Worm (Caenorhabditis elegans): Measurements from ENCODE around the gene nhr-281.

Gene nhr-281

ce11 chrX:14146740-14147140 is 33.5 kb upstream of the nhr-281 start (continued):
- TF ChIP-seq jun-1 (tag; optimal IDR thresholded peaks at IDR 0.05) (no peak), dve-1 (tag; optimal IDR thresholded peaks at IDR 0.05; ENCODE audit: insufficient read depth) (peak; percentile 91)

ce11 chrX:14145634-14146033 is 32.4 kb upstream of the nhr-281 start:
- no peak for TF ChIP-seq snpc-4 (tag; optimal IDR thresholded peaks at IDR 0.05)
- no peak for TF ChIP-seq nhr-10 (tag; optimal IDR thresholded peaks at IDR 0.05)
- TF ChIP-seq unc-39 (tag; optimal IDR thresholded peaks at IDR 0.05): no peak
- TF ChIP-seq T20F7.1 (GFP tag; optimal IDR thresholded peaks at IDR 0.05): no peak
- TF ChIP-seq dve-1 (tag; optimal IDR thresholded peaks at IDR 0.05; ENCODE audit: insufficient read depth): peak; percentile 74
- TF ChIP-seq daf-8 (GFP tag; IDR thresholded peaks at IDR 0.05): no peak
- TF ChIP-seq dmd-6 (GFP tag; IDR thresholded peaks at IDR 0.05): 0 out of 2 replicates have a peak, but pooled peaks have one; percentile 17
- no peak for TF ChIP-seq tag-97 (GFP tag; IDR thresholded peaks at IDR 0.05)
- no peak for TF ChIP-seq F44E2.7 (GFP tag; IDR thresholded peaks at IDR 0.05)
- TF ChIP-seq lim-7 (GFP tag; IDR thresholded peaks at IDR 0.05): no peak
- TF ChIP-seq nhr-28 (tag; optimal IDR thresholded peaks at IDR 0.05): peak; percentile 38
- peak; percentile 43 for TF ChIP-seq nhr-77 (tag; optimal IDR thresholded peaks at IDR 0.05)
- TF ChIP-seq spr-1 (tag; optimal IDR thresholded peaks at IDR 0.05): no peak
- no peak for TF ChIP-seq pqm-1 (tag; optimal IDR thresholded peaks at IDR 0.05)
- TF ChIP-seq ceh-20 (GFP tag; IDR thresholded peaks at IDR 0.05): no peak
- TF ChIP-seq php-3 (GFP tag; IDR thresholded peaks at IDR 0.05): no peak
- no peak for TF ChIP-seq ceh-28 (tag; optimal IDR thresholded peaks at IDR 0.05)
- TF ChIP-seq unc-62 (GFP tag; optimal IDR thresholded peaks at IDR 0.05 in 1 of 2): peak in 1 of 2 experiments; percentile 65
- no peak for TF ChIP-seq unc-62 (tag; optimal IDR thresholded peaks at IDR 0.05)
- TF ChIP-seq zfp-3 (GFP tag; conservative IDR thresholded peaks at IDR 0.05): no peak
- TF ChIP-seq hlh-11 (tag; optimal IDR thresholded peaks at IDR 0.05): peak; percentile 2
- TF ChIP-seq saeg-2 (GFP tag; IDR thresholded peaks at IDR 0.05): no peak
- TF ChIP-seq mdl-1 (tag; optimal IDR thresholded peaks at IDR 0.05): peak in 1 of 2 experiments; percentile 58
- TF ChIP-seq hlh-30 (tag; optimal IDR thresholded peaks at IDR 0.05; ENCODE audit: insufficient read depth): peak; percentile 77
- TF ChIP-seq madf-9 (GFP tag; conservative IDR thresholded peaks at IDR 0.05): no peak
- no peak for TF ChIP-seq ceh-82 (tag; optimal IDR thresholded peaks at IDR 0.05)
- TF ChIP-seq dmd-9 (GFP tag; IDR thresholded peaks at IDR 0.05): no peak
- no peak for TF ChIP-seq snpc-1.2 (GFP tag; IDR thresholded peaks at IDR 0.05)
- no peak for TF ChIP-seq Y5F2A.4 (GFP tag; optimal IDR thresholded peaks at IDR 0.05)
- TF ChIP-seq egl-43 (GFP tag; IDR thresholded peaks at IDR 0.05): no peak
- no peak for TF ChIP-seq nhr-102 (tag; optimal IDR thresholded peaks at IDR 0.05)
- TF ChIP-seq daf-16 (GFP tag; optimal IDR thresholded peaks at IDR 0.05): no peak
- TF ChIP-seq daf-16 (tag; optimal IDR thresholded peaks at IDR 0.05): peak; percentile 98

- TF ChIP-seq ctbp-1 (GFP tag; IDR thresholded peaks at IDR 0.05) (no peak), aha-1 (tag) (peak; percentile 95)
These were observed 28.7 kb upstream of the nhr-281 start, which contains the start of gene ceh-89 for ce11 chrX:14141896-14142392. TSS of gene ceh-89 (plus strand) at chrX:14141946.

ce11 chrX:14141344-14141841 is 28.1 kb upstream of the nhr-281 start:
- TF ChIP-seq unc-62 (GFP tag; optimal IDR thresholded peaks at IDR 0.05 in 1 of 2): peak in 1 of 2 experiments; percentile 83
- TF ChIP-seq unc-62 (tag; optimal IDR thresholded peaks at IDR 0.05): no peak
- TF ChIP-seq ces-1 (GFP tag; optimal IDR thresholded peaks at IDR 0.05): peak; percentile 2
- no peak for TF ChIP-seq Y5F2A.4 (GFP tag; optimal IDR thresholded peaks at IDR 0.05)
- TF ChIP-seq zip-11 (GFP tag; IDR thresholded peaks at IDR 0.05): no peak
